2 fruit fly cellular contexts compared by ENCODE assay signal in the genomic region with DNA sequence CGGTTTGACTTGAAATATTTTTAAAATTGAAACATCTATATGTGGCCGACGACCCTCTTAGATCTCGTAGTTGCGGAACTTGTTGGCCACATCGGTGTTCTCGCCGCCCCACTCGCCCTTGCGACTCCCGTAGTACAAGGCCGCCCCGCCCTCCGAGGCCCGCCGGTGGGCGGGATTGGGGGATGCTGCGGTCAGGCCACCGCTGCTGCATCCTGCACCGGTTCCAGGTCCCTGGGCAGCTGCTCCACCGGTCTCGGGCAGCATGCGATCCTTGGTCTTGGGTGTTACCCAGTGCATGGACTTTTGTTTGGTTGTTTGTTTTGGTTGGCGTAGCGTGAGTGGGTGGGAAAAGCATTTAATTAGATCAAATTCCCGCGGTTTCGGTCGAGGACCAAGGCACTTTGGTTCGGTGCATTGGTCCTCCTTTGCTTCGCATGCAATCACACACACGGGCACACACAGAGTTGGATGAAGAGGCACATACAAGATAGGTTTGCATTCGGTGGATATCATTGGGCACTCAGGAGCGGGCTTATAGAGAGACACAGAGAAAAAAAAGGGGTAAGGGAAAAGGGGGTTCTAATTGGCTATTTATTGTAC.
TF ChIP-seq lines count a peak whose summit lies in the region.

No protein-coding gene starts in this region.

- TF ChIP-seq CTCF in whole organism, embryonic (GFP tag; optimal IDR thresholded peaks at IDR 0.05; lab: Kevin White, UChicago): no peak

TF ChIP-seq in whole organism, embryonic, 481 proteins besides CTCF, POLR2A, EP300 and RAD21:
- TF ChIP-seq klu (GFP tag; IDR thresholded peaks at IDR 0.05; lab: Robert Waterston, UW): no peak
- no peak for TF ChIP-seq wdn (GFP tag; IDR thresholded peaks at IDR 0.05; lab: Robert Waterston, UW)
- peak; percentile 21; the same call in 1 of the 2 replicates for TF ChIP-seq dimm (GFP tag; IDR thresholded peaks at IDR 0.05; lab: Robert Waterston, UW)
- peak; percentile 90 for TF ChIP-seq Ets65A (GFP tag; lab: Kevin White, UChicago)
- TF ChIP-seq CG6175 (GFP tag; IDR thresholded peaks at IDR 0.05; lab: Robert Waterston, UW): no peak
- TF ChIP-seq NK7.1 (GFP tag; optimal IDR thresholded peaks at IDR 0.05; lab: Kevin White, UChicago): no peak
- no peak for TF ChIP-seq nmo (GFP tag; optimal IDR thresholded peaks at IDR 0.05; lab: Kevin White, UChicago)
- TF ChIP-seq Gsc (GFP tag; IDR thresholded peaks at IDR 0.05; lab: Robert Waterston, UW): 0 out of 2 replicates have a peak, but pooled peaks have one; percentile 9
- no peak for TF ChIP-seq CG7556 (GFP tag; optimal IDR thresholded peaks at IDR 0.05; lab: Kevin White, UChicago)
- TF ChIP-seq row (GFP tag; IDR thresholded peaks at IDR 0.05; lab: Robert Waterston, UW): no peak
- TF ChIP-seq Camta (GFP tag; optimal IDR thresholded peaks at IDR 0.05; lab: Kevin White, UChicago): no peak
- TF ChIP-seq Hr39 (optimal IDR thresholded peaks at IDR 0.05; lab: Kevin White, UChicago): peak; percentile 78

TF ChIP-seq in whole organism, wandering third instar larva, 38 proteins besides CTCF, POLR2A, EP300 and RAD21:
- no peak for TF ChIP-seq sage (GFP tag; optimal IDR thresholded peaks at IDR 0.05; lab: Kevin White, UChicago)
- peak; percentile 100 for TF ChIP-seq Dfd (GFP tag; optimal IDR thresholded peaks at IDR 0.05; lab: Kevin White, UChicago)
- TF ChIP-seq CG9705 (GFP tag; optimal IDR thresholded peaks at IDR 0.05; lab: Kevin White, UChicago): no peak
- TF ChIP-seq h (GFP tag; optimal IDR thresholded peaks at IDR 0.05; lab: Kevin White, UChicago): no peak
- no peak for TF ChIP-seq psq (GFP tag; optimal IDR thresholded peaks at IDR 0.05; lab: Kevin White, UChicago)
TF ChIP-seq in whole organism, wandering third instar larva: peak in this region for 1.
